Fruit fly (Drosophila melanogaster) whole organism, embryonic: Measurements from ENCODE around the gene Nmdar1.

Source experiments
- CG4328 ChIP-seq: fragments of 200-800 bp; sonication (Bioruptor generic); optimal IDR thresholded peaks from 3 replicates; lab custom pipeline; 2017; ENCODE audit warnings: missing biosample characterization, missing genetic modification reagents, missing genetic modification characterization
- dpn ChIP-seq, 2 experiments: fragments of 200-800 bp; sonication (Bioruptor generic); optimal IDR thresholded peaks; 3 replicates each; lab custom pipeline; 2016; ENCODE audit warnings: missing biosample characterization in 2 of 2, missing genetic modification characterization in 2 of 2
- lilli ChIP-seq: fragments of 200-800 bp; sonication (Bioruptor generic); optimal IDR thresholded peaks from 3 replicates; lab custom pipeline; 2016; ENCODE audit warnings: missing biosample characterization, missing genetic modification characterization
- vvl ChIP-seq: fragments of 200-800 bp; sonication (Bioruptor generic); IDR thresholded peaks from 2 replicates; pipeline ENCODE4 v1.3.6; 2022; ENCODE audit warnings: missing biosample characterization, missing genetic modification characterization

DNA sequence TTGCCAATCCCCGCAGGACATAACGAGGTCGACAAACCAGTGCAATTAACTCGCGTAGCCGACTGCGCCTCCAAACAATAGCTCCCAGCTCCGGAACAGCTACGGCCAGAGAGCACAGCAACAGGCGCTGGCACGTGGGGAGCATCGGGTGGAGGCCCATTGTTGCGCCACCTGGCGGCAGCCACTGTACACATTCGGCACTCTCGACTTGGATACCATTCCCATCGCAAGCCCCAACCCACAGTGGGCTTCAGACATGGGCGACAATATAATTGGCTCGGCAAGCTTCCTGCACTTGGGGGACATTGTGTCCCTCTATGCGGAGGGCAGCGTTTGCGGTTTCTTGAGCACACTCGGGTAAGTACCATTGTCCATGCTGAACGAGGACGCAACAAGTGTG is 4.4 kb upstream of the Nmdar1 start:
- TF ChIP-seq CG4328: no peak
- TF ChIP-seq lilli (GFP tag; lab: Kevin White, UChicago): no peak
- no peak for TF ChIP-seq vvl (GFP tag; lab: Robert Waterston, UW)
- TF ChIP-seq dpn (GFP tag; optimal IDR thresholded peaks at IDR 0.05; lab: Kevin White, UChicago): no peak
